Fruit fly (Drosophila melanogaster): ENCODE measurements around the gene obst-A.
A peak's percentile ranks its signal among the peaks of the same experiment; 100 is the strongest.

Gene obst-A

DNA sequence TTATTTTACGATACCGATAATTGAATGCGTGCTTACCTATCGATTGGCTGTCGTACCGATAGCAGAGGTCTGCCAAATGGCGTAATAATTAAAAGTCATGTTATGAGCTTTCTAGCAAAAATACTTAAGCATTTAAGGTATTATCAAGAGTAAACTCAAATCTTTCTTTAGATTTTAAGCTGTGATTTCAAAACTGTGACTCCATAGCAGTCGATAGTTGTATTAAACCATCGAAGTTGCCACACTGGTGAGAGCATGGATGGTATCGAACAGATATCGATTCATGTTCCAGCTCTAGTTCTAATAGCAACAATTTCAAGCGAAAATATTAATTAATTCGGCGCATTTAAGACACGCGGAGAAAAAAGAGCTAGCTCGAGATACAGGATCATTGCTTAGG is 11.4 kb downstream of the obst-A start, which contains the start of the genes CG17068 and Rab10 (continued):
- TF ChIP-seq CG18764 (GFP tag; optimal IDR thresholded peaks at IDR 0.05) (no peak), CG17359 (tag; optimal IDR thresholded peaks at IDR 0.05) (no peak), CG6175 (GFP tag; IDR thresholded peaks at IDR 0.05) (no peak), CG1024 (GFP tag; IDR thresholded peaks at IDR 0.05) (no peak), Ada2b (GFP tag; IDR thresholded peaks at IDR 0.05) (no peak), BtbVII (GFP tag; optimal IDR thresholded peaks at IDR 0.05) (no peak), CG7271 (tag; optimal IDR thresholded peaks at IDR 0.05) (no peak), Vsx1 (GFP tag; optimal IDR thresholded peaks at IDR 0.05) (no peak), CG12942 (GFP tag; optimal IDR thresholded peaks at IDR 0.05) (no peak), ro (GFP tag; IDR thresholded peaks at IDR 0.05) (no peak), maf-S (GFP tag; optimal IDR thresholded peaks at IDR 0.05) (no peak), CG12236 (GFP tag; optimal IDR thresholded peaks at IDR 0.05) (no peak), Hmr (GFP tag; optimal IDR thresholded peaks at IDR 0.05) (no peak), Dfd (GFP tag; optimal IDR thresholded peaks at IDR 0.05) (no peak), Bteb2 (GFP tag; optimal IDR thresholded peaks at IDR 0.05) (no peak), CrebB (tag; optimal IDR thresholded peaks at IDR 0.05) (no peak), MESR4 (GFP tag; optimal IDR thresholded peaks at IDR 0.05) (no peak), CG42726 (GFP tag; IDR thresholded peaks at IDR 0.05; ENCODE audit: partially characterized antibody) (peak; percentile 74), Dad (GFP tag; optimal IDR thresholded peaks at IDR 0.05) (no peak), Elba2 (GFP tag; optimal IDR thresholded peaks at IDR 0.05) (no peak), CG1603 (tag; optimal IDR thresholded peaks at IDR 0.05) (peak; percentile 60), ac (GFP tag; optimal IDR thresholded peaks at IDR 0.05) (no peak), Chrac-16 (GFP tag; optimal IDR thresholded peaks at IDR 0.05) (no peak), HLHmδ (GFP tag; optimal IDR thresholded peaks at IDR 0.05) (no peak), CG12769 (tag; optimal IDR thresholded peaks at IDR 0.05) (no peak), CG18011 (GFP tag; optimal IDR thresholded peaks at IDR 0.05) (no peak), ab (GFP tag; optimal IDR thresholded peaks at IDR 0.05) (no peak), PHDP (tag; optimal IDR thresholded peaks at IDR 0.05) (no peak), Sry-β (GFP tag; optimal IDR thresholded peaks at IDR 0.05) (no peak), kah (GFP tag; optimal IDR thresholded peaks at IDR 0.05) (no peak), Trl (optimal IDR thresholded peaks at IDR 0.05) (no peak), Trl (GFP tag; optimal IDR thresholded peaks at IDR 0.05) (peak; percentile 30), CG11247 (GFP tag; IDR thresholded peaks at IDR 0.05) (no peak), CG4854 (GFP tag; optimal IDR thresholded peaks at IDR 0.05) (no peak), ap (GFP tag; IDR thresholded peaks at IDR 0.05) (no peak), CG17328 (GFP tag; IDR thresholded peaks at IDR 0.05) (no peak), salm (tag; optimal IDR thresholded peaks at IDR 0.05) (no peak), odd (GFP tag; optimal IDR thresholded peaks at IDR 0.05) (no peak), zen (tag; optimal IDR thresholded peaks at IDR 0.05) (peak; percentile 25), GATAe (GFP tag; conservative IDR thresholded peaks at IDR 0.05) (no peak), dm (GFP tag; optimal IDR thresholded peaks at IDR 0.05) (peak; percentile 53), pnt (GFP tag; optimal IDR thresholded peaks at IDR 0.05) (no peak), CG13424 (tag; optimal IDR thresholded peaks at IDR 0.05) (no peak), Dek (tag; optimal IDR thresholded peaks at IDR 0.05) (no peak), bigmax (GFP tag; optimal IDR thresholded peaks at IDR 0.05) (no peak), grau (tag; optimal IDR thresholded peaks at IDR 0.05) (peak; percentile 12), CG13624 (GFP tag; optimal IDR thresholded peaks at IDR 0.05) (peak; percentile 51), usp (GFP tag; optimal IDR thresholded peaks at IDR 0.05) (no peak), Atf-2 (GFP tag; optimal IDR thresholded peaks at IDR 0.05) (no peak), CG8359 (GFP tag; optimal IDR thresholded peaks at IDR 0.05; ENCODE audit: borderline replicate concordance) (no peak), CG8089 (GFP tag; optimal IDR thresholded peaks at IDR 0.05) (no peak), CG3281 (GFP tag; optimal IDR thresholded peaks at IDR 0.05) (no peak)

Data from whole organism, embryonic.